Fruit fly (Drosophila melanogaster): ENCODE measurements around the gene CG32819.

The CG32819 gene

dm6 chrX:21588000-21588399 is 32.9 kb downstream of the CG32819 start:
- TF ChIP-seq kay (GFP tag; ENCODE audit: borderline replicate concordance) (no peak), CG1620 (GFP tag; optimal IDR thresholded peaks at IDR 0.05) (no peak), CG33017 (tag; optimal IDR thresholded peaks at IDR 0.05) (no peak), cnc (optimal IDR thresholded peaks at IDR 0.05) (no peak), Clk (GFP tag; optimal IDR thresholded peaks at IDR 0.05) (no peak), CG14711 (tag; optimal IDR thresholded peaks at IDR 0.05) (no peak), cic (GFP tag; optimal IDR thresholded peaks at IDR 0.05) (no peak), tj (GFP tag; optimal IDR thresholded peaks at IDR 0.05) (no peak), Hr96 (GFP tag; optimal IDR thresholded peaks at IDR 0.05) (no peak), pad (GFP tag; optimal IDR thresholded peaks at IDR 0.05) (no peak), CG7045 (GFP tag; optimal IDR thresholded peaks at IDR 0.05) (no peak), CG7101 (tag; optimal IDR thresholded peaks at IDR 0.05) (no peak)
